Fruit fly (Drosophila melanogaster) whole organism, embryonic: ENCODE results near the gene CG31103.

Source experiments
- Atf-2 ChIP-seq: fragments of 200-800 bp; sonication (Bioruptor generic); optimal IDR thresholded peaks from 2 replicates; lab custom pipeline; 2016; ENCODE audit warnings: missing biosample characterization, missing genetic modification characterization
- Bteb2 ChIP-seq: fragments of 200-800 bp; sonication (Bioruptor generic); optimal IDR thresholded peaks from 2 replicates; lab custom pipeline; 2016; ENCODE audit warnings: missing biosample characterization, missing genetic modification characterization
- CG10147 ChIP-seq: fragments of 200-800 bp; sonication (Bioruptor generic); optimal IDR thresholded peaks from 2 replicates; lab custom pipeline; 2019; ENCODE audit warnings: missing biosample characterization, mild to moderate bottlenecking, missing genetic modification characterization, moderate library complexity
- CG10274 ChIP-seq: fragments of 200-800 bp; sonication (Bioruptor generic); optimal IDR thresholded peaks from 3 replicates; lab custom pipeline; 2017; ENCODE audit warnings: missing biosample characterization, mild to moderate bottlenecking, missing genetic modification characterization
- CG10543 ChIP-seq: fragments of 200-800 bp; sonication (Bioruptor generic); optimal IDR thresholded peaks from 3 replicates; lab custom pipeline; 2017; ENCODE audit warnings: missing biosample characterization, mild to moderate bottlenecking, missing genetic modification characterization, moderate library complexity
- CG12104 ChIP-seq: fragments of 200-800 bp; sonication (Bioruptor generic); optimal IDR thresholded peaks from 3 replicates; lab custom pipeline; 2016; ENCODE audit warnings: missing biosample characterization, missing genetic modification characterization
- CG15073 ChIP-seq: fragments of 200-800 bp; sonication (Bioruptor generic); optimal IDR thresholded peaks from 2 replicates; lab custom pipeline; 2016; ENCODE audit warnings: missing biosample characterization, missing genetic modification characterization
- CG17361 ChIP-seq: fragments of 200-800 bp; sonication (Bioruptor generic); IDR thresholded peaks from 3 replicates; pipeline ENCODE4 v1.3.6; 2022; ENCODE audit warnings: missing biosample characterization, missing genetic modification characterization
- CG17612 ChIP-seq: fragments of 200-800 bp; sonication (Bioruptor generic); IDR thresholded peaks from 2 replicates; pipeline ENCODE4 v1.3.6; 2022; ENCODE audit warnings: missing biosample characterization, missing genetic modification characterization
- CG18011 ChIP-seq: fragments of 200-800 bp; sonication (Bioruptor generic); optimal IDR thresholded peaks from 2 replicates; lab custom pipeline; 2017; ENCODE audit warnings: missing biosample characterization, missing genetic modification characterization, mild to moderate bottlenecking, moderate library complexity, missing genotype
- CG18476 ChIP-seq: fragments of 200-800 bp; sonication (Bioruptor generic); optimal IDR thresholded peaks from 2 replicates; lab custom pipeline; 2016; ENCODE audit warnings: missing biosample characterization, mild to moderate bottlenecking, missing genetic modification characterization
- CG30403 ChIP-seq: fragments of 200-800 bp; sonication (Bioruptor generic); optimal IDR thresholded peaks from 3 replicates; lab custom pipeline; 2016; ENCODE audit warnings: missing biosample characterization, missing genetic modification characterization
- CG34224 ChIP-seq: fragments of 200-800 bp; sonication (Bioruptor generic); IDR thresholded peaks from 3 replicates; pipeline ENCODE4 v1.3.6; 2022; ENCODE audit warnings: missing biosample characterization, missing genetic modification characterization; ENCODE audit not compliant: partially characterized antibody
- CG3995 ChIP-seq: fragments of 200-800 bp; sonication (Bioruptor generic); optimal IDR thresholded peaks from 3 replicates; lab custom pipeline; 2016; ENCODE audit warnings: missing biosample characterization, missing genetic modification characterization
- CG4424 ChIP-seq: fragments of 200-800 bp; sonication (Bioruptor generic); optimal IDR thresholded peaks from 3 replicates; lab custom pipeline; 2016; ENCODE audit warnings: missing biosample characterization, missing genetic modification characterization
- CG4707 ChIP-seq: fragments of 200-800 bp; sonication (Bioruptor generic); optimal IDR thresholded peaks from 2 replicates; lab custom pipeline; 2018; ENCODE audit warnings: missing biosample characterization, mild to moderate bottlenecking, missing genetic modification characterization, moderate library complexity
- CG6272 ChIP-seq: fragments of 200-800 bp; sonication (Bioruptor generic); IDR thresholded peaks from 2 replicates; pipeline ENCODE4 v1.3.6; 2022; ENCODE audit warnings: missing biosample characterization, missing genetic modification characterization
- CG7987 ChIP-seq: fragments of 200-800 bp; sonication (Bioruptor generic); optimal IDR thresholded peaks from 2 replicates; lab custom pipeline; 2018; ENCODE audit warnings: missing biosample characterization, mild to moderate bottlenecking, missing genetic modification characterization, moderate library complexity
- CG8388 ChIP-seq: fragments of 200-800 bp; sonication (Bioruptor generic); optimal IDR thresholded peaks from 2 replicates; lab custom pipeline; 2019; ENCODE audit warnings: missing biosample characterization, mild to moderate bottlenecking, missing genetic modification characterization, moderate library complexity
- CG9797 ChIP-seq: fragments of 200-800 bp; sonication (Bioruptor generic); optimal IDR thresholded peaks from 3 replicates; lab custom pipeline; 2018; ENCODE audit warnings: missing biosample characterization, mild to moderate bottlenecking, missing genetic modification characterization
- CoRest ChIP-seq: fragments of 200-800 bp; sonication (Bioruptor generic); optimal IDR thresholded peaks from 3 replicates; lab custom pipeline; 2018; ENCODE audit warnings: missing biosample characterization, mild to moderate bottlenecking, missing genetic modification characterization, moderate library complexity
- Gsc ChIP-seq: fragments of 200-800 bp; sonication (Bioruptor generic); IDR thresholded peaks from 2 replicates; pipeline ENCODE4 v1.3.6; 2022; ENCODE audit warnings: missing biosample characterization, missing genetic modification characterization
- Hand ChIP-seq: fragments of 200-800 bp; sonication (Bioruptor generic); optimal IDR thresholded peaks from 2 replicates; lab custom pipeline; 2017; ENCODE audit warnings: mild to moderate bottlenecking, missing biosample characterization, missing genetic modification reagents, missing genetic modification characterization
- NC2α ChIP-seq: fragments of 200-800 bp; sonication (Bioruptor generic); optimal IDR thresholded peaks from 2 replicates; lab custom pipeline; 2016; ENCODE audit warnings: missing biosample characterization, missing genetic modification characterization
- NFAT ChIP-seq: fragments of 200-800 bp; sonication (Bioruptor generic); IDR thresholded peaks from 2 replicates; pipeline ENCODE4 v1.3.6; 2022; ENCODE audit warnings: missing biosample characterization, missing genetic modification characterization
- Optix ChIP-seq: fragments of 200-800 bp; sonication (Bioruptor generic); IDR thresholded peaks from 3 replicates; pipeline ENCODE4 v1.3.6; 2022; ENCODE audit warnings: missing biosample characterization, missing genetic modification characterization
- Tbp ChIP-seq: fragments of >200 bp; optimal IDR thresholded peaks from 2 replicates; lab custom pipeline; 2018; ENCODE audit warnings: missing biosample characterization, missing genetic modification characterization
- abd-A ChIP-seq: fragments of 200-800 bp; sonication (Bioruptor generic); optimal IDR thresholded peaks from 3 replicates; lab custom pipeline; 2019; ENCODE audit warnings: missing biosample characterization, mild to moderate bottlenecking, missing genetic modification characterization, moderate library complexity
- ap ChIP-seq: fragments of 200-800 bp; sonication (Bioruptor generic); IDR thresholded peaks from 2 replicates; pipeline ENCODE4 v1.3.6; 2022; ENCODE audit warnings: missing biosample characterization, missing genetic modification characterization
- ash1 ChIP-seq: fragments of 200-800 bp; sonication (Bioruptor generic); optimal IDR thresholded peaks from 2 replicates; lab custom pipeline; 2018; ENCODE audit warnings: missing biosample characterization, mild to moderate bottlenecking, missing genetic modification characterization
- dmrt11E ChIP-seq: fragments of 200-800 bp; sonication (Bioruptor generic); optimal IDR thresholded peaks from 3 replicates; lab custom pipeline; 2018; ENCODE audit warnings: missing biosample characterization, mild to moderate bottlenecking, missing genetic modification characterization, moderate library complexity
- dpn ChIP-seq, 2 experiments: fragments of 200-800 bp; sonication (Bioruptor generic); optimal IDR thresholded peaks; 3 replicates each; lab custom pipeline; 2016; ENCODE audit warnings: missing biosample characterization in 2 of 2, missing genetic modification characterization in 2 of 2
- esg ChIP-seq: fragments of 200-800 bp; sonication (Bioruptor generic); conservative IDR thresholded peaks from 2 replicates; pipeline ENCODE4 v1.3.6; 2022; ENCODE audit warnings: missing biosample characterization, missing genetic modification characterization
- exex ChIP-seq: fragments of 200-800 bp; sonication (Bioruptor generic); optimal IDR thresholded peaks from 4 replicates; lab custom pipeline; 2018; ENCODE audit warnings: missing biosample characterization, mild to moderate bottlenecking, missing genetic modification characterization, moderate library complexity
- fd102C ChIP-seq: fragments of 200-800 bp; sonication (Bioruptor generic); optimal IDR thresholded peaks from 2 replicates; lab custom pipeline; 2018; ENCODE audit warnings: missing biosample characterization, mild to moderate bottlenecking, missing genetic modification characterization, moderate library complexity
- gcm ChIP-seq: fragments of 200-800 bp; sonication (Bioruptor generic); optimal IDR thresholded peaks from 2 replicates; lab custom pipeline; 2019; ENCODE audit warnings: missing biosample characterization, mild to moderate bottlenecking, missing genetic modification characterization, moderate library complexity
- gcm2 ChIP-seq: fragments of 200-800 bp; sonication (Bioruptor generic); optimal IDR thresholded peaks from 2 replicates; lab custom pipeline; 2016; ENCODE audit warnings: missing biosample characterization, missing genetic modification characterization
- grau ChIP-seq: fragments of 200-800 bp; optimal IDR thresholded peaks from 3 replicates; lab custom pipeline; 2019; ENCODE audit warnings: missing biosample characterization, mild to moderate bottlenecking, missing genetic modification characterization, moderate library complexity
- insv ChIP-seq, 2 experiments: fragments of 200-800 bp; sonication (Bioruptor generic); optimal IDR thresholded peaks; 3 replicates each; lab custom pipeline; 2016 to 2018; ENCODE audit warnings: missing biosample characterization in 2 of 2, missing genetic modification characterization in 2 of 2
- jumu ChIP-seq: fragments of 200-800 bp; sonication (Bioruptor generic); optimal IDR thresholded peaks from 3 replicates; lab custom pipeline; 2016; ENCODE audit warnings: missing biosample characterization, missing genetic modification characterization
- lola ChIP-seq, 3 experiments: fragments of >200 bp in 2 of 3; fragments of 200-800 bp in 1 of 3; sonication (Bioruptor generic) in 1 of 3; optimal IDR thresholded peaks; 2 replicates each; lab custom pipeline; 2017 to 2019; ENCODE audit warnings: missing biosample characterization in 3 of 3, missing genetic modification characterization in 3 of 3, mild to moderate bottlenecking in 1 of 3, moderate library complexity in 1 of 3
- oc ChIP-seq: fragments of 200-800 bp; sonication (Bioruptor generic); optimal IDR thresholded peaks from 2 replicates; lab custom pipeline; 2018; ENCODE audit warnings: missing biosample characterization, mild to moderate bottlenecking, missing genetic modification characterization, moderate library complexity
- phol ChIP-seq: fragments of 200-800 bp; sonication (Bioruptor generic); optimal IDR thresholded peaks from 3 replicates; lab custom pipeline; 2018; ENCODE audit warnings: missing biosample characterization, mild to moderate bottlenecking, missing genetic modification characterization, moderate library complexity
- pum ChIP-seq: fragments of 200-800 bp; sonication (Bioruptor generic); optimal IDR thresholded peaks from 2 replicates; lab custom pipeline; 2016; ENCODE audit warnings: missing biosample characterization, missing genetic modification characterization
- repo ChIP-seq: fragments of 200-800 bp; sonication (Bioruptor generic); optimal IDR thresholded peaks from 2 replicates; lab custom pipeline; 2016; ENCODE audit warnings: missing biosample characterization, missing genetic modification characterization
- schlank ChIP-seq: fragments of 200-800 bp; sonication (Bioruptor generic); optimal IDR thresholded peaks from 2 replicates; lab custom pipeline; 2018; ENCODE audit warnings: missing biosample characterization, mild to moderate bottlenecking, missing genetic modification characterization
- scrt ChIP-seq: fragments of 200-800 bp; sonication (Bioruptor generic); optimal IDR thresholded peaks from 2 replicates; lab custom pipeline; 2018; ENCODE audit warnings: missing biosample characterization, mild to moderate bottlenecking, missing genetic modification characterization, moderate library complexity
- stwl ChIP-seq: fragments of 200-800 bp; sonication (Bioruptor generic); optimal IDR thresholded peaks from 3 replicates; lab custom pipeline; 2018; ENCODE audit warnings: missing biosample characterization, mild to moderate bottlenecking, missing genetic modification characterization, moderate library complexity
- z ChIP-seq: fragments of 200-800 bp; sonication (Bioruptor generic); IDR thresholded peaks from 3 replicates; pipeline ENCODE4 v1.3.6; 2022; ENCODE audit warnings: missing biosample characterization, missing genetic modification characterization

Gene CG31103

DNA sequence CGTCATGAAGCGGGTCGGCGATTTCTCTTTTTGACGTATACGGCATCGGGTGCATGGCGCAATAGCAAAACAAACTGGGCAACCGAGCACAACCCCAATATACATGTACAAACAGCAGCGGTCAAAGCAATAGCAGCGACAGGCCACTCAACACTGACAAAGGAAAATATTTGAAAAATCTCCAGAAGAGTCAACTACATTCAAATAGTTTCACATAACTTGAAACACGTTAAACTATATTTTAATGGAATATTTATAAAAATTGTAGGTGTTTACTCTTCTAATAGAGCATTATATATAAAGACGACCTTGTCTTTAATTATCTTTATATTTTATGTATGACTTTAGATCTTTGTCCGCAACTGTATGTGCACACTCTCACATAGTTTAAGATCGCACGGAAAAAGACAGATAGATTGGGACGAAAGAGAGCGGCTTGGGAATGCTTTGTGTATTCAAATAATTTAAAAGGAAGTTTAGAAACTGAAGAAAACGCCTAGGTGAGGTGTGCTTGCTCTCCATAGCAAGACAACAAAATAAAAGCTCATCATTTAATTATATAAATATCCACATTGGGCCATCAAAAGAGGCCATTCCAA is 11.6 kb upstream of the CG31103 start (continued):
- TF ChIP-seq gcm (GFP tag; lab: Kevin White, UChicago) (peak; percentile 79), ash1 (GFP tag; lab: Kevin White, UChicago) (no peak), Bteb2 (GFP tag; lab: Kevin White, UChicago) (no peak), esg (GFP tag; lab: Robert Waterston, UW) (peak; percentile 62; the same call in 1 of the 2 replicates), Tbp (GFP tag; lab: Kevin White, UChicago) (no peak), lola (GFP tag; optimal IDR thresholded peaks at IDR 0.05; lab: Kevin White, UChicago) (peak in 1 of 3 experiments; percentile 80), abd-A (tag; lab: Kevin White, UChicago) (no peak), CG12104 (GFP tag; lab: Kevin White, UChicago) (peak; percentile 67), CG15073 (no peak), CoRest (tag; lab: Kevin White, UChicago) (peak; percentile 80), grau (tag; lab: Kevin White, UChicago) (peak; percentile 81), CG3995 (no peak), CG10543 (GFP tag; lab: Kevin White, UChicago) (peak; percentile 18), scrt (GFP tag; lab: Kevin White, UChicago) (peak; percentile 52), NFAT (no peak), dpn (GFP tag; optimal IDR thresholded peaks at IDR 0.05; lab: Kevin White, UChicago) (peak; percentile 41 to 70), CG8388 (peak; percentile 78), CG18476 (peak; percentile 65), CG6272 (GFP tag; lab: Robert Waterston, UW) (no peak), CG7987 (peak; percentile 16), CG34224 (GFP tag; lab: Robert Waterston, UW) (no peak), exex (tag; lab: Kevin White, UChicago) (peak; percentile 8), schlank (tag; lab: Kevin White, UChicago) (no peak), CG30403 (GFP tag; lab: Kevin White, UChicago) (peak; percentile 78), jumu (GFP tag; lab: Kevin White, UChicago) (peak; percentile 18), insv (GFP tag; optimal IDR thresholded peaks at IDR 0.05; lab: Kevin White, UChicago) (no peak), CG17612 (GFP tag; lab: Robert Waterston, UW) (0 out of 2 replicates have a peak, but pooled peaks have one; percentile 14), CG4424 (GFP tag; lab: Kevin White, UChicago) (peak; percentile 67), NC2α (GFP tag; lab: Kevin White, UChicago) (no peak), repo (no peak), fd102C (GFP tag; lab: Kevin White, UChicago) (no peak), oc (tag; lab: Kevin White, UChicago) (peak; percentile 75), dmrt11E (peak; percentile 76), CG9797 (GFP tag; lab: Kevin White, UChicago) (no peak), phol (tag; lab: Kevin White, UChicago) (peak; percentile 82), CG10274 (GFP tag; lab: Kevin White, UChicago) (peak; percentile 27), CG17361 (GFP tag; lab: Robert Waterston, UW) (peak; percentile 86), Gsc (GFP tag; lab: Robert Waterston, UW) (no peak), z (no peak), CG18011 (GFP tag; lab: Kevin White, UChicago) (peak; percentile 7), Optix (GFP tag; lab: Robert Waterston, UW) (peak; percentile 38; the same call in 1 of the 3 replicates), Hand (GFP tag; lab: Kevin White, UChicago) (no peak), ap (GFP tag; lab: Robert Waterston, UW) (peak; percentile 21; the same call in 1 of the 2 replicates), pum (GFP tag; lab: Kevin White, UChicago) (peak; percentile 31), Atf-2 (GFP tag; lab: Kevin White, UChicago) (no peak), gcm2 (peak; percentile 41), stwl (tag; lab: Kevin White, UChicago) (no peak), CG4707 (peak; percentile 45), CG10147 (GFP tag; lab: Kevin White, UChicago) (peak; percentile 74)
